Worm (Caenorhabditis elegans) whole organism, L4 larva: ENCODE data around the gene srlf-3.

Experiments
- D1046.2 ChIP-seq: fragments of 200-800 bp; sonication (Bioruptor generic); IDR thresholded peaks from 2 replicates; pipeline ENCODE4 v1.3.6; 2022; ENCODE audit warnings: missing genetic modification characterization, missing compliant biosample characterization
- F26F4.8 ChIP-seq: fragments of 200-800 bp; sonication (Bioruptor generic); conservative IDR thresholded peaks from 2 replicates; pipeline ENCODE4 v1.3.6; 2022; ENCODE audit warnings: missing genetic modification characterization, missing compliant biosample characterization
- F44E2.7 ChIP-seq: fragments of 200-800 bp; sonication (Bioruptor generic); IDR thresholded peaks from 2 replicates; pipeline ENCODE4 v2.1.2; 2022; ENCODE audit warnings: missing genetic modification characterization, missing compliant biosample characterization
- F49E8.2 ChIP-seq: sonication (generic microtip); optimal IDR thresholded peaks from 2 replicates; lab custom pipeline; 2016; ENCODE audit warnings: missing compliant biosample characterization, mild to moderate bottlenecking, missing genetic modification characterization, borderline replicate concordance
- R02D3.7 ChIP-seq: fragments of 150-350 bp; sonication (generic microtip); optimal IDR thresholded peaks from 3 replicates; lab custom pipeline; 2014; ENCODE audit warnings: missing biosample characterization, missing genetic modification characterization
- Y48G9A.11 ChIP-seq: fragments of 200-800 bp; sonication (Bioruptor generic); IDR thresholded peaks from 2 replicates; pipeline ENCODE4 v1.3.6; 2022; ENCODE audit warnings: missing genetic modification reagents, missing genetic modification characterization, missing compliant biosample characterization
- Y75B8A.6 ChIP-seq: fragments of 200-800 bp; sonication (Bioruptor generic); IDR thresholded peaks from 2 replicates; pipeline ENCODE4 v1.3.6; 2022; ENCODE audit warnings: missing genetic modification reagents, missing genetic modification characterization, missing compliant biosample characterization
- ZK337.2 ChIP-seq: fragments of 200-800 bp; sonication (Bioruptor generic); IDR thresholded peaks from 2 replicates; pipeline ENCODE4 v1.3.6; 2022; ENCODE audit warnings: missing genetic modification reagents, missing genetic modification characterization, missing compliant biosample characterization
- aly-2 ChIP-seq: sonication (generic microtip); optimal IDR thresholded peaks from 2 replicates; lab custom pipeline; 2018; ENCODE audit warnings: missing biosample characterization, missing genetic modification characterization
- arid-1 ChIP-seq: fragments of 200-800 bp; sonication (Bioruptor generic); conservative IDR thresholded peaks from 2 replicates; pipeline ENCODE4 v1.3.6; 2022; ENCODE audit warnings: missing genetic modification reagents, missing genetic modification characterization, missing compliant biosample characterization
- attf-4 ChIP-seq: sonication (generic microtip); optimal IDR thresholded peaks from 3 replicates; lab custom pipeline; 2017; ENCODE audit warnings: missing biosample characterization, missing genetic modification characterization
- ceh-44 ChIP-seq: fragments of 200-800 bp; sonication (Bioruptor generic); IDR thresholded peaks from 2 replicates; pipeline ENCODE4 v1.3.6; 2022; ENCODE audit warnings: missing genetic modification reagents, missing genetic modification characterization, missing compliant biosample characterization
- ctbp-1 ChIP-seq: fragments of 200-800 bp; sonication (Bioruptor generic); IDR thresholded peaks from 2 replicates; pipeline ENCODE4 v1.3.6; 2022; ENCODE audit warnings: missing genetic modification reagents, missing genetic modification characterization, missing compliant biosample characterization
- daf-8 ChIP-seq: fragments of 200-800 bp; sonication (Bioruptor generic); IDR thresholded peaks from 2 replicates; pipeline ENCODE4 v1.3.6; 2022; ENCODE audit warnings: missing genetic modification characterization, missing compliant biosample characterization
- dmd-6 ChIP-seq: fragments of 200-800 bp; sonication (Bioruptor generic); IDR thresholded peaks from 2 replicates; pipeline ENCODE4 v1.3.6; 2022; ENCODE audit warnings: missing genetic modification reagents, missing genetic modification characterization, missing compliant biosample characterization
- dpl-1 ChIP-seq: fragments of 150-350 bp; optimal IDR thresholded peaks from 2 replicates; lab custom pipeline; 2014; ENCODE audit warnings: missing biosample characterization, missing genetic modification reagents, missing genetic modification characterization
- dve-1 ChIP-seq: sonication (generic microtip); optimal IDR thresholded peaks from 2 replicates; lab custom pipeline; 2017; ENCODE audit warnings: antibody characterized with exemption, mild to moderate bottlenecking, missing genetic modification characterization, missing compliant biosample characterization; ENCODE audit not compliant: insufficient read depth
- egl-27 ChIP-seq: sonication (generic microtip); optimal IDR thresholded peaks from 3 replicates; lab custom pipeline; 2017; ENCODE audit warnings: missing biosample characterization, missing genetic modification reagents, missing genetic modification characterization
- hif-1 ChIP-seq, 2 experiments: sonication (generic microtip); optimal IDR thresholded peaks; 2 replicates each; lab custom pipeline; 2016 to 2017; ENCODE audit warnings: missing compliant biosample characterization in 2 of 2, missing genetic modification characterization in 2 of 2, missing genetic modification reagents in 2 of 2, missing genotype in 2 of 2, mild to moderate bottlenecking in 1 of 2
- lin-13 ChIP-seq: fragments of 150-350 bp; optimal IDR thresholded peaks from 2 replicates; lab custom pipeline; 2014; ENCODE audit warnings: missing biosample characterization, missing genetic modification reagents, missing genetic modification characterization
- lin-29 ChIP-seq: fragments of 200-800 bp; sonication (Bioruptor generic); IDR thresholded peaks from 2 replicates; pipeline ENCODE4 v1.3.6; 2022; ENCODE audit warnings: missing genetic modification reagents, missing genetic modification characterization, missing compliant biosample characterization
- lin-38 ChIP-seq: fragments of 200-800 bp; sonication (Bioruptor generic); IDR thresholded peaks from 2 replicates; pipeline ENCODE4 v1.3.6; 2022; ENCODE audit warnings: missing genetic modification reagents, missing genetic modification characterization, missing compliant biosample characterization
- mdl-1 ChIP-seq, 2 experiments: fragments of 150-350 bp in 1 of 2; sonication (generic microtip) in 1 of 2; optimal IDR thresholded peaks; 2 replicates each; lab custom pipeline; 2014 to 2017; ENCODE audit warnings: missing biosample characterization in 2 of 2, missing genetic modification characterization in 2 of 2
- mes-2 ChIP-seq: sonication (generic microtip); optimal IDR thresholded peaks from 2 replicates; lab custom pipeline; 2016; ENCODE audit warnings: missing genotype, mild to moderate bottlenecking, missing genetic modification characterization, missing compliant biosample characterization; ENCODE audit not compliant: poor library complexity, severe bottlenecking
- nhr-10 ChIP-seq: fragments of 150-350 bp; optimal IDR thresholded peaks from 2 replicates; lab custom pipeline; 2014; ENCODE audit warnings: missing biosample characterization, missing genetic modification characterization
- nhr-111 ChIP-seq: fragments of 200-800 bp; sonication (Bioruptor generic); optimal IDR thresholded peaks from 2 replicates; lab custom pipeline; 2018; ENCODE audit warnings: mild to moderate bottlenecking, missing genetic modification characterization, missing compliant biosample characterization
- nhr-48 ChIP-seq: sonication (generic microtip); optimal IDR thresholded peaks from 2 replicates; lab custom pipeline; 2016; ENCODE audit warnings: mild to moderate bottlenecking, missing genetic modification characterization, missing compliant biosample characterization
- nhr-6 ChIP-seq: fragments of 150-350 bp; optimal IDR thresholded peaks from 2 replicates; lab custom pipeline; 2014; ENCODE audit warnings: missing biosample characterization, missing genetic modification characterization
- nhr-76 ChIP-seq: fragments of 150-350 bp; optimal IDR thresholded peaks from 2 replicates; lab custom pipeline; 2014; ENCODE audit warnings: missing biosample characterization, missing genetic modification characterization
- nhr-77 ChIP-seq: fragments of 150-350 bp; optimal IDR thresholded peaks from 2 replicates; lab custom pipeline; 2014; ENCODE audit warnings: missing biosample characterization, missing genetic modification characterization
- snpc-4 ChIP-seq: fragments of 150-350 bp; optimal IDR thresholded peaks from 2 replicates; lab custom pipeline; 2014; ENCODE audit warnings: missing biosample characterization, missing genetic modification characterization
- spr-3 ChIP-seq: fragments of 200-800 bp; sonication (Bioruptor generic); optimal IDR thresholded peaks from 2 replicates; lab custom pipeline; 2018; ENCODE audit warnings: mild to moderate bottlenecking, missing genetic modification characterization, missing compliant biosample characterization
- tra-1 ChIP-seq: fragments of 200-800 bp; sonication (Bioruptor generic); IDR thresholded peaks from 2 replicates; pipeline ENCODE4 v1.3.6; 2022; ENCODE audit warnings: missing genetic modification reagents, missing genetic modification characterization, missing compliant biosample characterization
- unc-130 ChIP-seq: sonication (generic microtip); optimal IDR thresholded peaks from 2 replicates; lab custom pipeline; 2016; ENCODE audit warnings: missing genetic modification reagents, missing genetic modification characterization, missing compliant biosample characterization
- unc-39 ChIP-seq: sonication (generic microtip); optimal IDR thresholded peaks from 2 replicates; lab custom pipeline; 2017; ENCODE audit warnings: missing biosample characterization, missing genetic modification characterization
- unc-62 ChIP-seq, 3 experiments: fragments of 150-350 bp in 1 of 3; sonication (generic microtip); optimal IDR thresholded peaks in 2 of 3; peaks in 1 of 3; 1 replicate in 1 of 3; 2 replicates in 2 of 3; lab custom pipeline; 2014 to 2017; ENCODE audit warnings: missing biosample characterization in 3 of 3, missing genetic modification characterization in 3 of 3, missing genetic modification reagents in 3 of 3, missing genotype in 1 of 3
- zag-1 ChIP-seq: fragments of 150-350 bp; optimal IDR thresholded peaks from 2 replicates; lab custom pipeline; 2014; ENCODE audit warnings: missing biosample characterization, missing genetic modification characterization
- zfp-3 ChIP-seq: fragments of 200-800 bp; sonication (Bioruptor generic); conservative IDR thresholded peaks from 2 replicates; pipeline ENCODE4 v1.3.6; 2022; ENCODE audit warnings: missing genetic modification reagents, missing genetic modification characterization, missing compliant biosample characterization
- zip-11 ChIP-seq: fragments of 200-800 bp; sonication (Bioruptor generic); IDR thresholded peaks from 2 replicates; pipeline ENCODE4 v1.3.6; 2022; ENCODE audit warnings: missing genetic modification characterization, missing compliant biosample characterization
- zip-2 ChIP-seq: fragments of 150-350 bp; optimal IDR thresholded peaks from 2 replicates; lab custom pipeline; 2014; ENCODE audit warnings: missing biosample characterization, missing genetic modification characterization
- ztf-11 ChIP-seq: fragments of 150-350 bp; optimal IDR thresholded peaks from 2 replicates; lab custom pipeline; 2014; ENCODE audit warnings: missing biosample characterization, missing genetic modification characterization

Gene srlf-3

DNA sequence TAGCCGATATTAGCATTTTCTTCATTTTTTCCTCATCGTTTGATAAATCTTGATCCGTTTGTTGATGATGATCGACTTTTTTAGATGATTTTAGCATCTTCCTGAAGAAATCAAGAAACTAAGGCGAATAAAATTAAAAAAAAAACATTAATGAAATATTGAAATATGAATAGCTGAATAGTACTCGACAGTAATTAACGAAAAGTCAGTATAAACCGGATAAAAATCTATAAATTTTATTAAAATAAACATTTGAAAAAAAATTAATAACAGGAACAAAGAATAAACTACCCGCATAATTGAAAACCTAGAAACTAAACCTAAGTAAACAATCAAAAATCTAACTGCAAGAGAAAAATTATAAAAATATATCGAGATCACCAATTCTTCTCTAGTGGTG lies 9.0 kb downstream of the srlf-3 start, which contains the start of gene C28C12.12:
TSS of gene C28C12.12 (minus strand) at position 101 of the 400 bp plus-strand sequence.
- TF ChIP-seq attf-4 (no peak), zip-2 (tag; lab: Kevin White, UChicago) (no peak), R02D3.7 (tag; lab: Kevin White, UChicago) (no peak), dmd-6 (GFP tag; lab: Robert Waterston, UW) (no peak), Y75B8A.6 (no peak), nhr-48 (tag; lab: Kevin White, UChicago) (no peak)

DNA sequence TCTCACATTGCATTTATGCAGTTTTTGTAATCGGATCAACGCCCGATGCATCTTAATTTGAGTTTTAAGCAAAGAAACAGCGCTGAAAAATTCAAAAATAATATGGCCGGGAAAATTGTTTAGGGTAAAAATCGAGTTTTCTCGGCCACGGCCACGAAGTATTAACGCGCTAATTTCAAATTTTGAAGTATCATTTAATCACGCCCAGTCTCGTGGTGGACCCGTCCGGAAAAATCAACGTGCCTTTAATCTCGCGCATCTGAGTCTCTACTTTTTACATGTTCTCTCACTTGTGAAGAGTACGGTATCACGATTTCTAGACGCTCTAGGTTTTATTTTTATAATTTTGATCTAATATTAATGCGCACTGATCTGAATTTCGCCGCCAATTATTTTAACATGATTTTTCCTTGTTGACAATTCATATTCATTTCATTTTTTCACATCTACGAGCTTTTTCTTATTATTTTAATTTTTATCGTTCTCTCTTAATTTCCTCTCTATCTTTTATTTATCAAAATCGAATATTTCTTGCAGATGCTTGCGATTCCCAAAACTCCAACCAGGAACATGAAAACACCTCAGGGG lies 11.6 kb downstream of the srlf-3 start, which contains the start of the genes acdh-13 and mesp-1:
TSS of gene acdh-13 (minus strand) at position 51 of the 588 bp plus-strand sequence.
TSS of gene mesp-1 (plus strand) at position 538 of the 588 bp plus-strand sequence.
- TF ChIP-seq zfp-3 (no peak), unc-62 (GFP tag; optimal IDR thresholded peaks at IDR 0.05 in 1 of 2; lab: Kevin White, UChicago) (no peak), unc-62 (tag; optimal IDR thresholded peaks at IDR 0.05; lab: Kevin White, UChicago) (no peak), zip-2 (tag; lab: Kevin White, UChicago) (no peak), ceh-44 (GFP tag; lab: Robert Waterston, UW) (no peak), unc-39 (no peak), aly-2 (tag; lab: Kevin White, UChicago) (no peak), spr-3 (GFP tag; lab: Kevin White, UChicago) (no peak), F44E2.7 (GFP tag; lab: Robert Waterston, UW) (no peak), arid-1 (GFP tag; lab: Robert Waterston, UW) (no peak), zag-1 (tag; lab: Kevin White, UChicago) (no peak), snpc-4 (tag; lab: Kevin White, UChicago) (no peak), Y48G9A.11 (GFP tag; lab: Robert Waterston, UW) (peak; percentile 69), D1046.2 (no peak), nhr-76 (tag; lab: Kevin White, UChicago) (no peak), mdl-1 (tag; optimal IDR thresholded peaks at IDR 0.05; lab: Kevin White, UChicago) (no peak), ctbp-1 (no peak), dpl-1 (GFP tag; lab: Kevin White, UChicago) (peak; percentile 89), ZK337.2 (GFP tag; lab: Robert Waterston, UW) (no peak), dve-1 (tag; lab: Kevin White, UChicago) (no peak), tra-1 (no peak), lin-38 (peak; percentile 53), nhr-6 (tag; lab: Kevin White, UChicago) (no peak), lin-13 (GFP tag; lab: Kevin White, UChicago) (no peak), nhr-77 (tag; lab: Kevin White, UChicago) (no peak), hif-1 (tag; optimal IDR thresholded peaks at IDR 0.05; lab: Kevin White, UChicago) (peak in 1 of 2 experiments; percentile 69), F26F4.8 (no peak), ztf-11 (no peak), daf-8 (GFP tag; lab: Robert Waterston, UW) (no peak), mes-2 (tag; lab: Kevin White, UChicago) (peak; percentile 96), zip-11 (GFP tag; lab: Robert Waterston, UW) (no peak), nhr-10 (tag; lab: Kevin White, UChicago) (no peak), nhr-111 (GFP tag; lab: Kevin White, UChicago) (no peak), lin-29 (no peak), F49E8.2 (peak; percentile 71), unc-130 (peak; percentile 94), egl-27 (no peak)
